Worm (Caenorhabditis elegans): Measurements from ENCODE around the gene Y45F10C.2.

- no peak for TF ChIP-seq unc-39 (tag; optimal IDR thresholded peaks at IDR 0.05)
- no peak for TF ChIP-seq nhr-12 (tag; optimal IDR thresholded peaks at IDR 0.05)
- no peak for TF ChIP-seq mab-5 (tag; optimal IDR thresholded peaks at IDR 0.05)
- no peak for TF ChIP-seq nhr-28 (tag; optimal IDR thresholded peaks at IDR 0.05)
- TF ChIP-seq elt-1 (tag; optimal IDR thresholded peaks at IDR 0.05; ENCODE audit: borderline replicate concordance, insufficient read depth), result no peak
Measured at ce11 chrIV:13687631-13688030, 25.2 kb upstream of the Y45F10C.2 start.
